Worm (Caenorhabditis elegans) whole organism, L2 larva: Measurements from ENCODE around the gene oac-29.

Source experiments
- C34F6.9 ChIP-seq: fragments of 150-350 bp; optimal IDR thresholded peaks from 2 replicates; lab custom pipeline; 2014; ENCODE audit warnings: missing biosample characterization, missing genetic modification characterization
- F13H6.1 ChIP-seq: sonication (generic microtip); optimal IDR thresholded peaks from 2 replicates; lab custom pipeline; 2016; ENCODE audit warnings: missing genetic modification characterization, missing compliant biosample characterization
- R02D3.7 ChIP-seq: fragments of 150-350 bp; optimal IDR thresholded peaks from 2 replicates; lab custom pipeline; 2014; ENCODE audit warnings: missing biosample characterization, missing genetic modification characterization
- ZK546.5 ChIP-seq: sonication (generic microtip); optimal IDR thresholded peaks from 2 replicates; lab custom pipeline; 2017; ENCODE audit warnings: missing biosample characterization, missing genetic modification characterization
- alr-1 ChIP-seq: fragments of 150-350 bp; optimal IDR thresholded peaks from 2 replicates; lab custom pipeline; 2014; ENCODE audit warnings: missing biosample characterization, missing genetic modification characterization
- aly-2 ChIP-seq: fragments of 150-350 bp; optimal IDR thresholded peaks from 2 replicates; lab custom pipeline; 2014; ENCODE audit warnings: missing biosample characterization, missing genetic modification characterization
- ama-1 ChIP-seq: fragments of 150-350 bp; optimal IDR thresholded peaks from 2 replicates; lab custom pipeline; 2018; ENCODE audit warnings: inconsistent platforms
- blmp-1 ChIP-seq: sonication (generic microtip); optimal IDR thresholded peaks from 2 replicates; lab custom pipeline; 2017; ENCODE audit warnings: missing genetic modification characterization, mild to moderate bottlenecking, missing compliant biosample characterization, antibody characterized with exemption, moderate library complexity; ENCODE audit not compliant: insufficient read depth
- ceh-16 ChIP-seq: fragments of 150-350 bp; optimal IDR thresholded peaks from 2 replicates; lab custom pipeline; 2014; ENCODE audit warnings: missing biosample characterization, missing genetic modification characterization
- ceh-82 ChIP-seq: fragments of 150-350 bp; optimal IDR thresholded peaks from 2 replicates; lab custom pipeline; 2014; ENCODE audit warnings: missing biosample characterization, missing genetic modification characterization
- crh-2 ChIP-seq: sonication (generic microtip); optimal IDR thresholded peaks from 2 replicates; lab custom pipeline; 2017; ENCODE audit warnings: missing biosample characterization, missing genetic modification characterization
- dmd-4 ChIP-seq: sonication (generic microtip); optimal IDR thresholded peaks from 2 replicates; lab custom pipeline; 2017; ENCODE audit warnings: missing biosample characterization, missing genetic modification characterization
- egl-27 ChIP-seq: sonication (generic microtip); optimal IDR thresholded peaks from 3 replicates; lab custom pipeline; 2017; ENCODE audit warnings: missing biosample characterization, missing genetic modification reagents, missing genetic modification characterization
- elt-1 ChIP-seq: fragments of 150-350 bp; optimal IDR thresholded peaks from 2 replicates; lab custom pipeline; 2014; ENCODE audit warnings: missing biosample characterization, missing genetic modification characterization
- elt-3 ChIP-seq: sonication (generic microtip); optimal IDR thresholded peaks from 2 replicates; lab custom pipeline; 2017; ENCODE audit warnings: missing biosample characterization, missing genetic modification characterization
- fos-1 ChIP-seq: fragments of 150-350 bp; optimal IDR thresholded peaks from 2 replicates; lab custom pipeline; 2014; ENCODE audit warnings: missing biosample characterization, missing genetic modification characterization
- gmeb-1 ChIP-seq: fragments of 150-350 bp; optimal IDR thresholded peaks from 2 replicates; lab custom pipeline; 2014; ENCODE audit warnings: missing biosample characterization, missing genetic modification characterization
- lin-11 ChIP-seq: fragments of 150-350 bp; sonication (generic microtip); optimal IDR thresholded peaks from 2 replicates; lab custom pipeline; 2014; ENCODE audit warnings: missing biosample characterization, missing genetic modification characterization, inconsistent platforms, mixed read lengths
- lin-39 ChIP-seq: fragments of 150-350 bp; optimal IDR thresholded peaks from 2 replicates; lab custom pipeline; 2014; ENCODE audit warnings: missing biosample characterization, missing genetic modification reagents, missing genetic modification characterization
- lsy-2 ChIP-seq, 2 experiments: fragments of 150-350 bp in 1 of 2; sonication (generic microtip) in 1 of 2; optimal IDR thresholded peaks; 2 replicates each; lab custom pipeline; 2014 to 2017; ENCODE audit warnings: missing biosample characterization in 2 of 2, missing genetic modification characterization in 2 of 2
- mab-5 ChIP-seq: fragments of 150-350 bp; optimal IDR thresholded peaks from 2 replicates; lab custom pipeline; 2014; ENCODE audit warnings: missing biosample characterization, missing genetic modification characterization
- mbf-1 ChIP-seq: sonication (generic microtip); optimal IDR thresholded peaks from 2 replicates; lab custom pipeline; 2017; ENCODE audit warnings: missing biosample characterization, missing genetic modification characterization
- mdl-1 ChIP-seq, 2 experiments: fragments of 150-350 bp in 1 of 2; sonication (generic microtip) in 1 of 2; optimal IDR thresholded peaks; 2 replicates each; lab custom pipeline; 2017; ENCODE audit warnings: missing biosample characterization in 2 of 2, missing genetic modification characterization in 2 of 2
- nhr-10 ChIP-seq: sonication (generic microtip); optimal IDR thresholded peaks from 2 replicates; lab custom pipeline; 2017; ENCODE audit warnings: missing biosample characterization, missing genetic modification characterization
- nhr-11 ChIP-seq: fragments of 150-350 bp; optimal IDR thresholded peaks from 2 replicates; lab custom pipeline; 2014; ENCODE audit warnings: missing biosample characterization, missing genetic modification characterization
- nhr-12 ChIP-seq: fragments of 150-350 bp; optimal IDR thresholded peaks from 2 replicates; lab custom pipeline; 2014; ENCODE audit warnings: missing biosample characterization, missing genetic modification characterization
- nhr-129 ChIP-seq: fragments of 150-350 bp; optimal IDR thresholded peaks from 2 replicates; lab custom pipeline; 2014; ENCODE audit warnings: missing biosample characterization, missing genetic modification characterization
- nhr-21 ChIP-seq: fragments of 150-350 bp; optimal IDR thresholded peaks from 2 replicates; lab custom pipeline; 2014; ENCODE audit warnings: missing biosample characterization, missing genetic modification characterization
- nhr-23 ChIP-seq: fragments of 150-350 bp; optimal IDR thresholded peaks from 2 replicates; lab custom pipeline; 2014; ENCODE audit warnings: missing biosample characterization, missing genetic modification reagents, missing genetic modification characterization
- nhr-237 ChIP-seq: fragments of 150-350 bp; optimal IDR thresholded peaks from 2 replicates; lab custom pipeline; 2014; ENCODE audit warnings: missing biosample characterization, missing genetic modification characterization
- nhr-25 ChIP-seq: fragments of 150-350 bp; sonication (generic microtip); optimal IDR thresholded peaks from 3 replicates; lab custom pipeline; 2014; ENCODE audit warnings: missing biosample characterization, missing genetic modification characterization
- nhr-6 ChIP-seq: fragments of 150-350 bp; optimal IDR thresholded peaks from 2 replicates; lab custom pipeline; 2014; ENCODE audit warnings: missing biosample characterization, missing genetic modification characterization
- nhr-77 ChIP-seq: fragments of 150-350 bp; optimal IDR thresholded peaks from 2 replicates; lab custom pipeline; 2014; ENCODE audit warnings: missing biosample characterization, missing genetic modification characterization
- peb-1 ChIP-seq: fragments of 150-350 bp; optimal IDR thresholded peaks from 2 replicates; lab custom pipeline; 2014; ENCODE audit warnings: missing biosample characterization, missing genetic modification characterization
- skn-1 ChIP-seq: sonication (generic microtip); optimal IDR thresholded peaks from 2 replicates; lab custom pipeline; 2017; ENCODE audit warnings: missing biosample characterization, missing genetic modification characterization
- sma-3 ChIP-seq: sonication (generic microtip); optimal IDR thresholded peaks from 2 replicates; lab custom pipeline; 2016; ENCODE audit warnings: missing genetic modification reagents, missing genetic modification characterization, missing compliant biosample characterization
- sma-9 ChIP-seq, 2 experiments: fragments of 150-350 bp in 1 of 2; sonication (generic microtip) in 1 of 2; optimal IDR thresholded peaks; 2 replicates each; lab custom pipeline; 2014 to 2016; ENCODE audit warnings: missing genetic modification characterization in 2 of 2, mild to moderate bottlenecking in 1 of 2, missing biosample characterization in 1 of 2, missing compliant biosample characterization in 1 of 2, missing genetic modification reagents in 1 of 2, moderate library complexity in 1 of 2
- snpc-4 ChIP-seq: fragments of 150-350 bp; optimal IDR thresholded peaks from 2 replicates; lab custom pipeline; 2014; ENCODE audit warnings: missing biosample characterization, missing genetic modification characterization
- unc-39 ChIP-seq: fragments of 150-350 bp; optimal IDR thresholded peaks from 2 replicates; lab custom pipeline; 2014; ENCODE audit warnings: missing biosample characterization, missing genetic modification characterization
- unc-55 ChIP-seq: fragments of 150-350 bp; sonication (generic microtip); optimal IDR thresholded peaks from 3 replicates; lab custom pipeline; 2014; ENCODE audit warnings: missing biosample characterization, missing genetic modification reagents, missing genetic modification characterization
- unc-62 ChIP-seq: fragments of 150-350 bp; optimal IDR thresholded peaks from 2 replicates; lab custom pipeline; 2014; ENCODE audit warnings: missing biosample characterization, missing genetic modification reagents, missing genetic modification characterization
- zag-1 ChIP-seq: fragments of 150-350 bp; optimal IDR thresholded peaks from 2 replicates; lab custom pipeline; 2014; ENCODE audit warnings: missing biosample characterization, missing genetic modification characterization
- ztf-1 ChIP-seq: fragments of 200-800 bp; sonication (Bioruptor generic); conservative IDR thresholded peaks from 2 replicates; pipeline ENCODE4 v1.3.6; 2022; ENCODE audit warnings: missing genetic modification characterization, missing compliant biosample characterization
- ztf-11 ChIP-seq: sonication (generic microtip); optimal IDR thresholded peaks from 2 replicates; lab custom pipeline; 2017; ENCODE audit warnings: missing biosample characterization, missing genetic modification characterization
- ztf-4 ChIP-seq: fragments of 150-350 bp; optimal IDR thresholded peaks from 2 replicates; lab custom pipeline; 2014; ENCODE audit warnings: missing biosample characterization, missing genetic modification characterization

oac-29 gene

DNA sequence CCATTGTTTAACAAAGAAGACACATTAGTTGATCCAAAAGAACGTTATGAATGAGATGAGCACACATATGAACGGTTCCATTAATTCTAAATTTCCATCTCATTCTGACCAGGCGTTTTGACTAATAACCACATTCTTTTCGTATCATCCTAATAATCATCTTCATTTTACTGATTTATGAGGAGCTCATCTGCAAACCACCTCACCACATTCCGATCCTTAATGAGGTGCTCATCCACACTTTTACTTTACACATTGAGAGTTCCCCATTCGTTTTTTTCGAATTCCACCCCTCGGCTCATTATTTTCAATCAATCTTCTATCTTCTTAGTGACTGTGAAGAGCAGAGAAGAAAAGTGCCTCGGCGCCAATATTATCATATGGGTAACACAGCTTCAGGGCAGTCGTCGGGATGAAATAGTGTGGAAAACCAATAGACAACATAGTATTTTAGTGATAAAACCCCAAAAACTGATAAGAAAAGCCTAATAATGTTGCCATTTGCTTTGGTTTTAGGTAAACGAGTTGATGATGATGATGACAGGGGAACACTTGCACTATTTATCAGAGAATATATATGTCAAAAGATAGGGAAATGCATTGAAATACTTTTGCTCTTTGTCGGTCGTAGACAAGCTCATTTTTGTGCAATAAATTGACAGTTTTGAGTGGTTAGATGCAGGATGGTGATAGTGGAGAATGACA lies 15.7 kb upstream of the oac-29 start (continued):
- TF ChIP-seq ceh-16 (tag; lab: Kevin White, UChicago) (no peak), nhr-21 (tag; lab: Kevin White, UChicago) (no peak), nhr-6 (tag; lab: Kevin White, UChicago) (no peak), lsy-2 (tag; optimal IDR thresholded peaks at IDR 0.05; lab: Kevin White, UChicago) (peak in 1 of 2 experiments; percentile 1), nhr-129 (tag; lab: Kevin White, UChicago) (no peak), peb-1 (tag; lab: Kevin White, UChicago) (no peak), alr-1 (tag; lab: Kevin White, UChicago) (no peak), ztf-11 (no peak), nhr-12 (tag; lab: Kevin White, UChicago) (no peak), sma-3 (peak; percentile 33), snpc-4 (no peak), zag-1 (tag; lab: Kevin White, UChicago) (no peak), C34F6.9 (tag; lab: Kevin White, UChicago) (no peak), gmeb-1 (tag; lab: Kevin White, UChicago) (peak; percentile 12), nhr-25 (tag; lab: Kevin White, UChicago) (no peak), lin-39 (tag; lab: Kevin White, UChicago) (no peak), ama-1 (lab: Kevin White, UChicago) (no peak), ztf-4 (tag; lab: Kevin White, UChicago) (no peak), nhr-10 (no peak)

DNA sequence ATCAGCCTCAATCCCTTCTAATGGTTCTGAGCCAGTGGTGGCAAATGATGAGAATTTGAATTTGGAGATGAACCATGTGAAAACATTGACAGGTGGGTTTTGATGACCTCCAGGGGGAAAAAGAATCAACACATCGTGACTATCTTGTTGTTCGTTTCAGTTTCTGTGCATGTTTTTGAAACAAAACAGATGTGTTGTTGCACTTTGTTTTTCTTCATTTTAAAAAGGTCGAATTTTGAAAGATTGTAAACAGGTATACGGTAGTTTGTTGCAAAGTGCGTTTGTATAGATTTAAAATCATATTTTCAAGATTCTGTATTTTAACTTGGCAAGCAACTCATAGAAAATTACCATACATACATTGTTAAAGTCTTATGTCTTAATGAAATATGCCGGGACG lies 14.9 kb upstream of the oac-29 start:
- peak; percentile 36 for TF ChIP-seq nhr-25 (tag; lab: Kevin White, UChicago)
- no peak for TF ChIP-seq elt-3 (tag; lab: Kevin White, UChicago)
- TF ChIP-seq peb-1 (tag; lab: Kevin White, UChicago), result no peak

DNA sequence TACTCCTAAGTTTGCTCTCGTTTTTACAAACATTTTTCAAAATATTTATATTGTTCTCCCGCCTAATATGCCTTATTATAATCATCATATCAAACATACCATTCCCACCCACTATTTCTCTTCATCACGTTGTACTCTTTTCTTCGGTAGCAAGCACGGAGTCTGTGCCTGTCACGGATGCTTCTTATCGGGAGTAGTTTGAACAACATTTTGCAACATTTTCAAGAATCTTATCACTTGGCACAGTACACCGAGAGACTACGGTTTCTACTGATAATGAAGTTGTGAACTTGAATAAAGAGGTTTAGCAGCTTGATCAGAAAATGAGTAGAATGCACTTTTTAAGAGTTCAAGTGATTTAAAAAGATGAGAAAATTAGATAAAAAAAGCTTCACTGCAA lies 12.8 kb upstream of the oac-29 start:
- no peak for TF ChIP-seq nhr-23 (tag; lab: Kevin White, UChicago)
- no peak for TF ChIP-seq skn-1 (tag; lab: Kevin White, UChicago)
- TF ChIP-seq egl-27 (tag; lab: Kevin White, UChicago), result no peak
- TF ChIP-seq F13H6.1 (tag; lab: Kevin White, UChicago), result peak; percentile 61
- TF ChIP-seq C34F6.9 (tag; lab: Kevin White, UChicago), result no peak
- no peak for TF ChIP-seq unc-39 (tag; lab: Kevin White, UChicago)
- no peak for TF ChIP-seq unc-55 (GFP tag; lab: Kevin White, UChicago)
- TF ChIP-seq alr-1 (tag; lab: Kevin White, UChicago), result no peak
- no peak for TF ChIP-seq nhr-10
- TF ChIP-seq mdl-1 (tag; optimal IDR thresholded peaks at IDR 0.05; lab: Kevin White, UChicago), result no peak
- no peak for TF ChIP-seq nhr-12 (tag; lab: Kevin White, UChicago)
- TF ChIP-seq ztf-1 (GFP tag; lab: Robert Waterston, UW), result no peak
- no peak for TF ChIP-seq R02D3.7 (tag; lab: Kevin White, UChicago)
- TF ChIP-seq ceh-82 (tag; lab: Kevin White, UChicago), result no peak
- TF ChIP-seq lin-11, result no peak
- TF ChIP-seq nhr-25 (tag; lab: Kevin White, UChicago), result no peak
- TF ChIP-seq ZK546.5 (tag; lab: Kevin White, UChicago), result no peak
- no peak for TF ChIP-seq nhr-77
- no peak for TF ChIP-seq ceh-16 (tag; lab: Kevin White, UChicago)
- no peak for TF ChIP-seq elt-1
- peak; percentile 98 for TF ChIP-seq fos-1
- TF ChIP-seq sma-3, result peak; percentile 19
- peak; percentile 70 for TF ChIP-seq sma-9 (GFP tag; optimal IDR thresholded peaks at IDR 0.05; lab: Kevin White, UChicago)
- TF ChIP-seq sma-9 (tag; optimal IDR thresholded peaks at IDR 0.05; lab: Kevin White, UChicago), result no peak
- TF ChIP-seq nhr-237, result no peak
- TF ChIP-seq unc-62, result no peak
- TF ChIP-seq nhr-21 (tag; lab: Kevin White, UChicago), result no peak
- TF ChIP-seq dmd-4, result no peak
- no peak for TF ChIP-seq blmp-1
- TF ChIP-seq ztf-11, result no peak
- TF ChIP-seq ztf-4 (tag; lab: Kevin White, UChicago), result no peak
- TF ChIP-seq crh-2 (tag; lab: Kevin White, UChicago), result peak; percentile 61
- no peak for TF ChIP-seq mbf-1 (tag; lab: Kevin White, UChicago)
- no peak for TF ChIP-seq nhr-11
- TF ChIP-seq mab-5 (tag; lab: Kevin White, UChicago), result no peak
- no peak for TF ChIP-seq gmeb-1 (tag; lab: Kevin White, UChicago)
- no peak for TF ChIP-seq nhr-129 (tag; lab: Kevin White, UChicago)
- TF ChIP-seq aly-2 (tag; lab: Kevin White, UChicago), result no peak
- TF ChIP-seq peb-1 (tag; lab: Kevin White, UChicago), result no peak
- no peak for TF ChIP-seq lsy-2 (tag; optimal IDR thresholded peaks at IDR 0.05; lab: Kevin White, UChicago)
